Worm (Caenorhabditis elegans) whole organism, L3 larva: ENCODE measurements around the gene clc-11.

Experiments
- R02D3.7 ChIP-seq: fragments of 150-350 bp; optimal IDR thresholded peaks from 2 replicates; lab custom pipeline; 2014; ENCODE audit warnings: missing biosample characterization, missing genetic modification characterization
- ZK546.5 ChIP-seq: sonication (generic microtip); optimal IDR thresholded peaks from 2 replicates; lab custom pipeline; 2017; ENCODE audit warnings: missing biosample characterization, missing genetic modification characterization
- aly-2 ChIP-seq: fragments of 150-350 bp; optimal IDR thresholded peaks from 2 replicates; lab custom pipeline; 2014; ENCODE audit warnings: missing biosample characterization, missing genetic modification characterization
- ama-1 ChIP-seq: fragments of 150-350 bp; optimal IDR thresholded peaks from 2 replicates; lab custom pipeline; 2018
- ceh-28 ChIP-seq: fragments of 150-350 bp; optimal IDR thresholded peaks from 2 replicates; lab custom pipeline; 2014; ENCODE audit warnings: missing biosample characterization, missing genetic modification reagents, missing genetic modification characterization
- ceh-82 ChIP-seq: fragments of 150-350 bp; optimal IDR thresholded peaks from 2 replicates; lab custom pipeline; 2014; ENCODE audit warnings: missing biosample characterization, missing genetic modification characterization
- ceh-9 ChIP-seq: sonication (generic microtip); optimal IDR thresholded peaks from 2 replicates; lab custom pipeline; 2018; ENCODE audit warnings: missing biosample characterization, missing genetic modification characterization
- daf-12 ChIP-seq: fragments of 150-350 bp; optimal IDR thresholded peaks from 2 replicates; lab custom pipeline; 2014; ENCODE audit warnings: missing biosample characterization, missing genetic modification reagents, missing genetic modification characterization
- egl-27 ChIP-seq: sonication (generic microtip); optimal IDR thresholded peaks from 4 replicates; lab custom pipeline; 2017; ENCODE audit warnings: missing biosample characterization, missing genetic modification reagents, missing genetic modification characterization
- elt-1 ChIP-seq: fragments of 150-350 bp; optimal IDR thresholded peaks from 2 replicates; lab custom pipeline; 2014; ENCODE audit warnings: missing biosample characterization, missing genetic modification characterization
- elt-2 ChIP-seq: sonication (generic microtip); optimal IDR thresholded peaks from 2 replicates; lab custom pipeline; 2016; ENCODE audit warnings: missing genetic modification reagents, mild to moderate bottlenecking, missing genetic modification characterization, missing compliant biosample characterization
- elt-3 ChIP-seq, 3 experiments: fragments of 150-350 bp in 1 of 3; sonication (generic microtip) in 2 of 3; optimal IDR thresholded peaks; 2 replicates in 2 of 3; 4 replicates in 1 of 3; lab custom pipeline; 2014 to 2017; ENCODE audit warnings: missing biosample characterization in 3 of 3, missing genetic modification characterization in 3 of 3
- eor-1 ChIP-seq, 2 experiments: fragments of 150-350 bp; optimal IDR thresholded peaks; 2 replicates each; lab custom pipeline; 2014 to 2018; ENCODE audit warnings: missing biosample characterization in 2 of 2, missing genetic modification characterization in 2 of 2
- fkh-10 ChIP-seq: sonication (generic microtip); optimal IDR thresholded peaks from 2 replicates; lab custom pipeline; 2017; ENCODE audit warnings: missing biosample characterization, missing genetic modification reagents, missing genetic modification characterization
- fos-1 ChIP-seq: fragments of 150-350 bp; optimal IDR thresholded peaks from 2 replicates; lab custom pipeline; 2014; ENCODE audit warnings: missing biosample characterization, missing genetic modification characterization
- jun-1 ChIP-seq: fragments of 150-350 bp; optimal IDR thresholded peaks from 2 replicates; lab custom pipeline; 2014; ENCODE audit warnings: missing biosample characterization, missing genetic modification reagents, missing genetic modification characterization
- lin-15B ChIP-seq: fragments of 150-350 bp; optimal IDR thresholded peaks from 2 replicates; lab custom pipeline; 2014; ENCODE audit warnings: missing biosample characterization, missing genetic modification characterization
- lin-39 ChIP-seq: fragments of 150-350 bp; optimal IDR thresholded peaks from 2 replicates; lab custom pipeline; 2018; ENCODE audit warnings: missing biosample characterization, missing genetic modification reagents, missing genetic modification characterization
- lsy-12 ChIP-seq: sonication (generic microtip); optimal IDR thresholded peaks from 2 replicates; lab custom pipeline; 2016; ENCODE audit warnings: mild to moderate bottlenecking, missing genetic modification characterization, missing compliant biosample characterization
- mdl-1 ChIP-seq: fragments of 150-350 bp; optimal IDR thresholded peaks from 2 replicates; lab custom pipeline; 2014; ENCODE audit warnings: missing biosample characterization, missing genetic modification characterization
- mml-1 ChIP-seq: fragments of 150-350 bp; sonication (generic microtip); optimal IDR thresholded peaks from 3 replicates; lab custom pipeline; 2014; ENCODE audit warnings: missing biosample characterization, missing genetic modification characterization
- nfya-1 ChIP-seq: sonication (generic microtip); optimal IDR thresholded peaks from 2 replicates; lab custom pipeline; 2017; ENCODE audit warnings: missing genetic modification characterization, mild to moderate bottlenecking, missing compliant biosample characterization, antibody characterized with exemption, moderate library complexity; ENCODE audit not compliant: insufficient read depth
- nhr-11 ChIP-seq: fragments of 150-350 bp; optimal IDR thresholded peaks from 2 replicates; lab custom pipeline; 2014; ENCODE audit warnings: missing biosample characterization, missing genetic modification characterization
- nhr-237 ChIP-seq: fragments of 150-350 bp; optimal IDR thresholded peaks from 2 replicates; lab custom pipeline; 2014; ENCODE audit warnings: missing biosample characterization, missing genetic modification characterization
- nhr-25 ChIP-seq: sonication (generic microtip); optimal IDR thresholded peaks from 2 replicates; lab custom pipeline; 2017; ENCODE audit warnings: missing biosample characterization, missing genetic modification characterization
- nhr-28 ChIP-seq: fragments of 150-350 bp; optimal IDR thresholded peaks from 2 replicates; lab custom pipeline; 2014; ENCODE audit warnings: missing biosample characterization, missing genetic modification characterization
- nhr-76 ChIP-seq: fragments of 150-350 bp; sonication (generic microtip); optimal IDR thresholded peaks from 5 replicates; lab custom pipeline; 2014; ENCODE audit warnings: missing biosample characterization, missing genetic modification characterization
- pqm-1 ChIP-seq: fragments of 150-350 bp; optimal IDR thresholded peaks from 2 replicates; lab custom pipeline; 2017; ENCODE audit warnings: missing biosample characterization, missing genetic modification characterization, inconsistent platforms
- sea-2 ChIP-seq: fragments of 150-350 bp; sonication (generic microtip); optimal IDR thresholded peaks from 4 replicates; lab custom pipeline; 2014; ENCODE audit warnings: missing biosample characterization, missing genetic modification reagents, missing genetic modification characterization
- snpc-4 ChIP-seq: fragments of 150-350 bp; optimal IDR thresholded peaks from 2 replicates; lab custom pipeline; 2014; ENCODE audit warnings: missing biosample characterization, missing genetic modification characterization
- tbx-2 ChIP-seq: sonication (generic microtip); optimal IDR thresholded peaks from 2 replicates; lab custom pipeline; 2016; ENCODE audit warnings: mild to moderate bottlenecking, missing genetic modification characterization, missing compliant biosample characterization
- unc-39 ChIP-seq: sonication (generic microtip); optimal IDR thresholded peaks from 4 replicates; lab custom pipeline; 2017; ENCODE audit warnings: missing biosample characterization, missing genetic modification characterization
- ztf-11 ChIP-seq: fragments of 150-350 bp; optimal IDR thresholded peaks from 2 replicates; lab custom pipeline; 2014; ENCODE audit warnings: missing biosample characterization, missing genetic modification characterization
- ztf-4 ChIP-seq: fragments of 150-350 bp; optimal IDR thresholded peaks from 2 replicates; lab custom pipeline; 2014; ENCODE audit warnings: missing biosample characterization, missing genetic modification characterization

The clc-11 gene

ce11 chrV:16175757-16176156 lies 36.3 kb upstream of the clc-11 start, which contains the start of gene cyp-33D1:
TSS of gene cyp-33D1 (minus strand) at chrV:16175857.
- TF ChIP-seq pqm-1 (tag; lab: Kevin White, UChicago), result no peak

- TF ChIP-seq ceh-82 (tag; lab: Kevin White, UChicago), result no peak
- peak; percentile 60 for TF ChIP-seq elt-2 (tag; lab: Kevin White, UChicago)
- TF ChIP-seq unc-39, result no peak
- no peak for TF ChIP-seq ceh-9 (tag; lab: Kevin White, UChicago)
- TF ChIP-seq pqm-1 (tag; lab: Kevin White, UChicago), result peak; percentile 35
- TF ChIP-seq lin-15B (tag; lab: Kevin White, UChicago), result no peak
- no peak for TF ChIP-seq eor-1 (tag; optimal IDR thresholded peaks at IDR 0.05; lab: Kevin White, UChicago)
Observed at ce11 chrV:16175227-16175626, 35.8 kb upstream of the clc-11 start.

DNA sequence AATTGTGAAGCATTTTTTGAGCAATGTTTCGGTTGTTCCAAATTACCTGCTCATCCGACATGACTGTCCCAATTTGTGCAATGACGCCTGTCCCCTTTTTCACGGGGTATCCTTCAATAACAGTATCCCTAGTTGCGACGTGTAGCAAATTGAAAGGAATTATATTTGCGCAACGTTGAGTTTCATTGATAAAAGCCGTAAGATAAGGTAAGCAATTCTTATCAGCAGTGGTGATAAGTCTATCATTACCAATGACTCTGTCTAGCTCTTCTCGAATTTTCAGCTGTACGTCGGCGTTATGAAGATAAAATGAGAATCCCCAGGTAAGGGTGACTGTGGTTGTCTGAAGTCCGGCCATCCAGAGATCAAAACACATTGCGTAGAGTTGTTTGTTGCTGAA lies 34.7 kb upstream of the clc-11 start:
- TF ChIP-seq elt-3 (tag; optimal IDR thresholded peaks at IDR 0.05; lab: Kevin White, UChicago) (no peak), elt-2 (tag; lab: Kevin White, UChicago) (peak; percentile 23)

ce11 chrV:16171721-16172120 lies 32.3 kb upstream of the clc-11 start, which contains the start of gene K05D4.9:
TSS of gene K05D4.9 (minus strand) at chrV:16171821.
- no peak for TF ChIP-seq nhr-76
- no peak for TF ChIP-seq ama-1 (lab: Kevin White, UChicago)
- no peak for TF ChIP-seq tbx-2 (tag; lab: Kevin White, UChicago)
- TF ChIP-seq sea-2 (GFP tag; lab: Kevin White, UChicago), result no peak
- no peak for TF ChIP-seq mml-1 (tag; lab: Kevin White, UChicago)
- TF ChIP-seq daf-12 (tag; lab: Kevin White, UChicago), result no peak
- no peak for TF ChIP-seq snpc-4 (tag; lab: Kevin White, UChicago)
- TF ChIP-seq aly-2, result no peak
- no peak for TF ChIP-seq ztf-4 (tag; lab: Kevin White, UChicago)
- TF ChIP-seq ceh-9 (tag; lab: Kevin White, UChicago), result no peak
- TF ChIP-seq eor-1 (tag; optimal IDR thresholded peaks at IDR 0.05; lab: Kevin White, UChicago), result no peak
- TF ChIP-seq ZK546.5 (tag; lab: Kevin White, UChicago), result no peak
- no peak for TF ChIP-seq nhr-25 (tag; lab: Kevin White, UChicago)
- no peak for TF ChIP-seq R02D3.7
- TF ChIP-seq fos-1, result no peak
- no peak for TF ChIP-seq elt-2 (tag; lab: Kevin White, UChicago)
- no peak for TF ChIP-seq jun-1 (tag; lab: Kevin White, UChicago)
- TF ChIP-seq nhr-28 (tag; lab: Kevin White, UChicago), result no peak
- no peak for TF ChIP-seq lsy-12 (tag; lab: Kevin White, UChicago)

DNA sequence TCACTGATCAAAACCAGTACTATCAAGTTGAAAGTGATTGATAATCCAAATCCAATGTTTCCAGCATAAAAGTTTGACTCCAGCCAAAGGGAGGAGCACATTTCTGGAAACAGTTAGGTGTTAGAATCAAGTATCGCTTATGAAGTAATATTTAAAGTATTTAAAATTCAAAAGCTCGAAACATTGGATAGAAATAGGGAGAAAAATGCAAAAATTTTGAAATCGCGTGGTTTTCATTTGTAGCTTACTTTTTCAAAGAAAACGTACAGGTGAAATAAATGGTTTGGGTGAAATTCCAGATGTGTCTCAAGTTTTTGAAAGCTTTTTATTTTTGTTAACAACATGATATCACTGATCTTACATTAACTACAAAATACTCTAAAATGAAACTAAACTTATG lies 29.6 kb upstream of the clc-11 start, which contains the start of gene str-111:
TSS of gene str-111 (minus strand) at position 101 of the 400 bp plus-strand sequence.
- TF ChIP-seq fkh-10 (GFP tag; lab: Kevin White, UChicago) (no peak), ceh-28 (tag; lab: Kevin White, UChicago) (no peak), daf-12 (tag; lab: Kevin White, UChicago) (no peak), ceh-9 (tag; lab: Kevin White, UChicago) (no peak), elt-1 (no peak), ztf-4 (tag; lab: Kevin White, UChicago) (no peak), ZK546.5 (tag; lab: Kevin White, UChicago) (no peak), nhr-11 (tag; lab: Kevin White, UChicago) (no peak), ztf-11 (tag; lab: Kevin White, UChicago) (no peak), lin-39 (tag; lab: Kevin White, UChicago) (no peak), nfya-1 (no peak)
- TF ChIP-seq, all 47 proteins: peak for 0

DNA sequence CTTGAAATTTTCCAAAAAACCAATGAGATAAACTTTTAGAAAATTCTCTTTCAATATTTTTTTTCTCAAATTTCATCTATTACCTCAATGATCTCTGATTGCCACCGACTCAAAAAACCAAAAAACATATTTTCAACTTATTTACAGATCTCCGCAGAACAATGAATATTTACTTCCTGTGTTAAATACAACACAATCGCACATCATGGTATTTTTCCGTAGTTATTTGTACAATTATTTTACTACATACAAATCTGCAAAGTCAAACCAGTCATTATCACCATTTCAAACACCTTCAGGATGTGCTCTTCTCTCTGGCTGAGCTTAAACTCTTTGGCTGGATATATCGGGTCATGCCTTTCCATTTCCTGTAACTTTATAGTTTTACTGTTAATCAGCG lies 26.5 kb upstream of the clc-11 start, which contains the start of gene str-108:
TSS of gene str-108 (plus strand) at position 301 of the 400 bp plus-strand sequence.
- no peak for TF ChIP-seq daf-12 (tag; lab: Kevin White, UChicago)
- no peak for TF ChIP-seq sea-2 (GFP tag; lab: Kevin White, UChicago)
- TF ChIP-seq egl-27 (tag; lab: Kevin White, UChicago), result no peak
- TF ChIP-seq R02D3.7, result no peak
- TF ChIP-seq pqm-1 (tag; lab: Kevin White, UChicago), result no peak
- no peak for TF ChIP-seq snpc-4 (tag; lab: Kevin White, UChicago)
- TF ChIP-seq aly-2, result no peak
- TF ChIP-seq eor-1 (tag; optimal IDR thresholded peaks at IDR 0.05; lab: Kevin White, UChicago), result no peak
- TF ChIP-seq mdl-1 (tag; lab: Kevin White, UChicago), result no peak
- TF ChIP-seq nhr-237, result no peak
- TF ChIP-seq elt-3 (tag; optimal IDR thresholded peaks at IDR 0.05; lab: Kevin White, UChicago), result no peak
- no peak for TF ChIP-seq ceh-9 (tag; lab: Kevin White, UChicago)
- TF ChIP-seq ceh-82 (tag; lab: Kevin White, UChicago), result no peak
